Worm (Caenorhabditis elegans): ENCODE data around the gene clec-1.
"Not testable (repeated sequence)": the region's sequence is repeated elsewhere in the genome, so short reads cannot be mapped to it uniquely, and the experiment has no call there.

Gene clec-1

ce11 chrV:5699835-5700441 lies at the start of gene clec-1:
TSS of gene clec-1 (plus strand) at chrV:5700154.
- TF ChIP-seq ztf-29 (GFP tag; IDR thresholded peaks at IDR 0.05) (no peak), tab-1 (GFP tag; IDR thresholded peaks at IDR 0.05) (no peak), T22C8.4 (GFP tag; IDR thresholded peaks at IDR 0.05) (no peak), ref-1 (GFP tag; conservative IDR thresholded peaks at IDR 0.05) (no peak), ztf-23 (GFP tag; IDR thresholded peaks at IDR 0.05) (no peak), flt-1 (GFP tag; IDR thresholded peaks at IDR 0.05) (no peak), med-1 (GFP tag; optimal IDR thresholded peaks at IDR 0.05; ENCODE audit: insufficient read depth) (no peak), klf-2 (GFP tag; conservative IDR thresholded peaks at IDR 0.05) (no peak), cog-1 (tag; optimal IDR thresholded peaks at IDR 0.05) (no peak)

ce11 chrV:5651905-5652304 lies 48.0 kb upstream of the clec-1 start:
- TF ChIP-seq klf-2 (GFP tag; conservative IDR thresholded peaks at IDR 0.05) (no peak), ztf-23 (GFP tag; IDR thresholded peaks at IDR 0.05) (no peak), flt-1 (GFP tag; IDR thresholded peaks at IDR 0.05) (no peak), ref-1 (GFP tag; conservative IDR thresholded peaks at IDR 0.05) (no peak), cog-1 (tag; optimal IDR thresholded peaks at IDR 0.05) (no peak), tab-1 (GFP tag; IDR thresholded peaks at IDR 0.05) (no peak), ztf-29 (GFP tag; IDR thresholded peaks at IDR 0.05) (no peak), T22C8.4 (GFP tag; IDR thresholded peaks at IDR 0.05) (no peak), med-1 (GFP tag; optimal IDR thresholded peaks at IDR 0.05; ENCODE audit: insufficient read depth) (no peak)

ce11 chrV:5653990-5654499 lies 45.9 kb upstream of the clec-1 start, which contains the start of gene hex-2:
TSS of gene hex-2 (plus strand) at chrV:5654449.
- TF ChIP-seq ztf-23 (GFP tag; IDR thresholded peaks at IDR 0.05) (no peak), tab-1 (GFP tag; IDR thresholded peaks at IDR 0.05) (no peak), med-1 (GFP tag; optimal IDR thresholded peaks at IDR 0.05; ENCODE audit: insufficient read depth) (no peak), cog-1 (tag; optimal IDR thresholded peaks at IDR 0.05) (no peak), klf-2 (GFP tag; conservative IDR thresholded peaks at IDR 0.05) (no peak), flt-1 (GFP tag; IDR thresholded peaks at IDR 0.05) (no peak), ref-1 (GFP tag; conservative IDR thresholded peaks at IDR 0.05) (no peak), T22C8.4 (GFP tag; IDR thresholded peaks at IDR 0.05) (no peak), ztf-29 (GFP tag; IDR thresholded peaks at IDR 0.05) (no peak)

ce11 chrV:5660604-5661209 lies 39.2 kb upstream of the clec-1 start, which contains the start of the genes mut-14 and C14C11.2:
TSS of gene mut-14 (minus strand) at chrV:5660704.
TSS of gene C14C11.2 (plus strand) at chrV:5661159.
- TF ChIP-seq klf-2 (GFP tag; conservative IDR thresholded peaks at IDR 0.05), result no peak
- TF ChIP-seq cog-1 (tag; optimal IDR thresholded peaks at IDR 0.05), result no peak
- no peak for TF ChIP-seq med-1 (GFP tag; optimal IDR thresholded peaks at IDR 0.05; ENCODE audit: insufficient read depth)

- TF ChIP-seq ref-1 (GFP tag; conservative IDR thresholded peaks at IDR 0.05); ztf-29 (GFP tag; IDR thresholded peaks at IDR 0.05); T22C8.4 (GFP tag; IDR thresholded peaks at IDR 0.05): not testable (repeated sequence)
Measured at ce11 chrV:5663317-5663716, 36.6 kb upstream of the clec-1 start, which contains the start of gene C14C11.1. TSS of gene C14C11.1 (plus strand) at chrV:5663617.

- TF ChIP-seq ztf-29 (GFP tag; IDR thresholded peaks at IDR 0.05), result no peak
- TF ChIP-seq T22C8.4 (GFP tag; IDR thresholded peaks at IDR 0.05), result no peak
- TF ChIP-seq cog-1 (tag; optimal IDR thresholded peaks at IDR 0.05), result no peak
- no peak for TF ChIP-seq tab-1 (GFP tag; IDR thresholded peaks at IDR 0.05)
- no peak for TF ChIP-seq ztf-23 (GFP tag; IDR thresholded peaks at IDR 0.05)
- no peak for TF ChIP-seq med-1 (GFP tag; optimal IDR thresholded peaks at IDR 0.05; ENCODE audit: insufficient read depth)
- no peak for TF ChIP-seq flt-1 (GFP tag; IDR thresholded peaks at IDR 0.05)
- TF ChIP-seq ref-1 (GFP tag; conservative IDR thresholded peaks at IDR 0.05), result no peak
- TF ChIP-seq klf-2 (GFP tag; conservative IDR thresholded peaks at IDR 0.05), result no peak
Measured at ce11 chrV:5666036-5666729, 33.8 kb upstream of the clec-1 start, which contains the start of gene C14C11.7. TSS of gene C14C11.7 (minus strand) at chrV:5666086.

- TF ChIP-seq ztf-23 (GFP tag; IDR thresholded peaks at IDR 0.05) (no peak), flt-1 (GFP tag; IDR thresholded peaks at IDR 0.05) (peak; percentile 42; the same call in 1 of the 2 replicates)
Measured at ce11 chrV:5667337-5667736, 32.6 kb upstream of the clec-1 start.

ce11 chrV:5668968-5669367 lies 31.0 kb upstream of the clec-1 start:
- TF ChIP-seq ztf-23 (GFP tag; IDR thresholded peaks at IDR 0.05) (no peak), klf-2 (GFP tag; conservative IDR thresholded peaks at IDR 0.05) (no peak), cog-1 (tag; optimal IDR thresholded peaks at IDR 0.05) (no peak), flt-1 (GFP tag; IDR thresholded peaks at IDR 0.05) (no peak), ref-1 (GFP tag; conservative IDR thresholded peaks at IDR 0.05) (no peak), ztf-29 (GFP tag; IDR thresholded peaks at IDR 0.05) (no peak), T22C8.4 (GFP tag; IDR thresholded peaks at IDR 0.05) (no peak), tab-1 (GFP tag; IDR thresholded peaks at IDR 0.05) (no peak), med-1 (GFP tag; optimal IDR thresholded peaks at IDR 0.05; ENCODE audit: insufficient read depth) (no peak)

- no peak for TF ChIP-seq tab-1 (GFP tag; IDR thresholded peaks at IDR 0.05)
- TF ChIP-seq T22C8.4 (GFP tag; IDR thresholded peaks at IDR 0.05), result no peak
- no peak for TF ChIP-seq ztf-23 (GFP tag; IDR thresholded peaks at IDR 0.05)
- no peak for TF ChIP-seq klf-2 (GFP tag; conservative IDR thresholded peaks at IDR 0.05)
- no peak for TF ChIP-seq ztf-29 (GFP tag; IDR thresholded peaks at IDR 0.05)
- TF ChIP-seq flt-1 (GFP tag; IDR thresholded peaks at IDR 0.05), result no peak
- no peak for TF ChIP-seq cog-1 (tag; optimal IDR thresholded peaks at IDR 0.05)
- TF ChIP-seq med-1 (GFP tag; optimal IDR thresholded peaks at IDR 0.05; ENCODE audit: insufficient read depth), result no peak
- TF ChIP-seq ref-1 (GFP tag; conservative IDR thresholded peaks at IDR 0.05), result no peak
Measured at ce11 chrV:5672270-5672669, 27.7 kb upstream of the clec-1 start.

All from whole organism, midembryonic.